Fruit fly (Drosophila melanogaster): ENCODE data around the gene CG3097.

DNA sequence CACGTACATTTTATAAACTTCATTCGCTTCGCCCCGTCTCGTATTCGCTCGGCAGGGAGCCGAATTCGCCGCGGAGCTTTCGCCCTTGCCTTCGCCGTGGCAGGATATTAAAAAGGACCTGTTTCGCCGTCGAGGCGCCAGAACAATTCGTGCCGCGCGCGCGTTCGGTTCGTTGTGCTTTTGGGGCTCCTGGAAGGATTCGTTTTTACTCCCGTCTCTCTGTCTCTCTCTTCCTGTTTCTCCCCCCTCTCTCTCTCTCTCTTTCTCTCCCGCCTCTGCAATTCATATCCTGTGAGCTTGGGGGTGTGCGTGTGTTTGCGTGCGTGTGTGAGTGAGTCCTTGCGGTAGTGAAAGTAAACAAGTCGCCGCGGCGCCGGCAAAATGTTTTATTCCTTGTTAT is 47.8 kb upstream of the CG3097 start, which contains the start of gene CG15765:
- no peak for TF ChIP-seq psq (optimal IDR thresholded peaks at IDR 0.05)
- no peak for TF ChIP-seq Sin3A (optimal IDR thresholded peaks at IDR 0.05)
- no peak for TF ChIP-seq ttk (optimal IDR thresholded peaks at IDR 0.05)
- TF ChIP-seq insv (optimal IDR thresholded peaks at IDR 0.05), result no peak
- no peak for TF ChIP-seq Myc (optimal IDR thresholded peaks at IDR 0.05)

Data from Kc167 (cell line).